Fruit fly (Drosophila melanogaster) whole organism, embryonic: ENCODE measurements around the gene CG15530.

Experiments
- ATbp ChIP-seq: fragments of 200-800 bp; sonication (Bioruptor generic); optimal IDR thresholded peaks from 2 replicates; lab custom pipeline; 2017; ENCODE audit warnings: missing biosample characterization, mild to moderate bottlenecking, missing genetic modification characterization, missing genetic modification reagents
- Abd-B ChIP-seq: fragments of 200-800 bp; sonication (Bioruptor generic); optimal IDR thresholded peaks from 2 replicates; lab custom pipeline; 2018; ENCODE audit warnings: missing biosample characterization, mild to moderate bottlenecking, missing genetic modification characterization, moderate library complexity
- Atf3 ChIP-seq: fragments of 200-800 bp; sonication (Bioruptor generic); optimal IDR thresholded peaks from 3 replicates; lab custom pipeline; 2016; ENCODE audit warnings: missing biosample characterization, missing genetic modification characterization
- CG10147 ChIP-seq: fragments of 200-800 bp; sonication (Bioruptor generic); optimal IDR thresholded peaks from 2 replicates; lab custom pipeline; 2019; ENCODE audit warnings: missing biosample characterization, mild to moderate bottlenecking, missing genetic modification characterization, moderate library complexity
- CG10431 ChIP-seq: fragments of 200-800 bp; sonication (Bioruptor generic); optimal IDR thresholded peaks from 3 replicates; lab custom pipeline; 2018; ENCODE audit warnings: missing biosample characterization, mild to moderate bottlenecking, missing genetic modification characterization
- CG11247 ChIP-seq: fragments of 200-800 bp; sonication (Bioruptor generic); IDR thresholded peaks from 2 replicates; pipeline ENCODE4 v1.3.6; 2022; ENCODE audit warnings: missing biosample characterization, missing genetic modification characterization
- CG1233 ChIP-seq: fragments of 200-800 bp; sonication (Bioruptor generic); optimal IDR thresholded peaks from 4 replicates; lab custom pipeline; 2018; ENCODE audit warnings: missing biosample characterization, mild to moderate bottlenecking, missing genetic modification characterization
- CG14441 ChIP-seq: fragments of 200-800 bp; sonication (Bioruptor generic); IDR thresholded peaks from 2 replicates; pipeline ENCODE4 v1.3.6; 2022; ENCODE audit warnings: missing biosample characterization, missing genetic modification characterization
- CG17186 ChIP-seq: fragments of 200-800 bp; sonication (Bioruptor generic); optimal IDR thresholded peaks from 3 replicates; lab custom pipeline; 2017; ENCODE audit warnings: missing biosample characterization, missing genetic modification reagents, missing genetic modification characterization
- CG17328 ChIP-seq: fragments of 200-800 bp; sonication (Bioruptor generic); IDR thresholded peaks from 2 replicates; pipeline ENCODE4 v1.3.6; 2022; ENCODE audit warnings: missing biosample characterization, missing genetic modification characterization
- CG18011 ChIP-seq: fragments of 200-800 bp; sonication (Bioruptor generic); optimal IDR thresholded peaks from 2 replicates; lab custom pipeline; 2017; ENCODE audit warnings: missing biosample characterization, missing genetic modification characterization, mild to moderate bottlenecking, moderate library complexity, missing genotype
- CG2199 ChIP-seq: fragments of 200-800 bp; sonication (Bioruptor generic); IDR thresholded peaks from 3 replicates; pipeline ENCODE4 v1.3.6; 2022; ENCODE audit warnings: missing biosample characterization, missing genetic modification characterization
- CG2875 ChIP-seq: fragments of 200-800 bp; sonication (Bioruptor generic); optimal IDR thresholded peaks from 2 replicates; lab custom pipeline; 2017; ENCODE audit warnings: missing biosample characterization, mild to moderate bottlenecking, missing genetic modification characterization, missing genetic modification reagents
- CG30403 ChIP-seq: fragments of 200-800 bp; sonication (Bioruptor generic); optimal IDR thresholded peaks from 3 replicates; lab custom pipeline; 2016; ENCODE audit warnings: missing biosample characterization, missing genetic modification characterization
- CG3838 ChIP-seq: fragments of 200-800 bp; sonication (Bioruptor generic); optimal IDR thresholded peaks from 3 replicates; lab custom pipeline; 2016; ENCODE audit warnings: missing biosample characterization, missing genetic modification characterization
- CG4282 ChIP-seq: fragments of 200-800 bp; sonication (Bioruptor generic); optimal IDR thresholded peaks from 2 replicates; lab custom pipeline; 2016; ENCODE audit warnings: missing biosample characterization, missing genetic modification characterization
- CG4404 ChIP-seq: fragments of 200-800 bp; sonication (Bioruptor generic); IDR thresholded peaks from 2 replicates; pipeline ENCODE4 v1.3.6; 2022; ENCODE audit warnings: missing biosample characterization, missing genetic modification characterization
- CG4730 ChIP-seq: fragments of 200-800 bp; sonication (Bioruptor generic); IDR thresholded peaks from 2 replicates; pipeline ENCODE4 v1.3.6; 2022; ENCODE audit warnings: missing biosample characterization, missing genetic modification characterization
- CG6765 ChIP-seq: fragments of 200-800 bp; sonication (Bioruptor generic); optimal IDR thresholded peaks from 3 replicates; lab custom pipeline; 2017; ENCODE audit warnings: missing biosample characterization, mild to moderate bottlenecking, missing genetic modification characterization
- CG6791 ChIP-seq: fragments of 200-800 bp; sonication (Bioruptor generic); IDR thresholded peaks from 3 replicates; pipeline ENCODE4 v1.3.6; 2022; ENCODE audit warnings: missing biosample characterization, missing genetic modification characterization; ENCODE audit not compliant: partially characterized antibody
- CG8089 ChIP-seq: fragments of 200-800 bp; sonication (Bioruptor generic); optimal IDR thresholded peaks from 3 replicates; lab custom pipeline; 2016; ENCODE audit warnings: missing biosample characterization, missing genetic modification characterization
- CG8944 ChIP-seq: fragments of 200-800 bp; sonication (Bioruptor generic); optimal IDR thresholded peaks from 3 replicates; lab custom pipeline; 2016; ENCODE audit warnings: missing biosample characterization, missing genetic modification characterization
- CG9797 ChIP-seq: fragments of 200-800 bp; sonication (Bioruptor generic); optimal IDR thresholded peaks from 3 replicates; lab custom pipeline; 2018; ENCODE audit warnings: missing biosample characterization, mild to moderate bottlenecking, missing genetic modification characterization
- D19A ChIP-seq: fragments of 200-800 bp; optimal IDR thresholded peaks from 3 replicates; lab custom pipeline; 2019; ENCODE audit warnings: missing biosample characterization, mild to moderate bottlenecking, missing genetic modification characterization, moderate library complexity
- Dip3 ChIP-seq: fragments of 200-800 bp; sonication (Bioruptor generic); optimal IDR thresholded peaks from 3 replicates; lab custom pipeline; 2016; ENCODE audit warnings: missing biosample characterization, missing genetic modification characterization
- HmgD ChIP-seq: fragments of 200-800 bp; sonication (Bioruptor generic); optimal IDR thresholded peaks from 3 replicates; lab custom pipeline; 2016; ENCODE audit warnings: missing biosample characterization, missing genetic modification characterization
- Kr ChIP-seq: fragments of 200-800 bp; sonication (Bioruptor generic); optimal IDR thresholded peaks from 2 replicates; lab custom pipeline; 2017; ENCODE audit warnings: missing biosample characterization, mild to moderate bottlenecking, missing genetic modification characterization
- Lim3 ChIP-seq: fragments of 200-800 bp; sonication (Bioruptor generic); IDR thresholded peaks from 2 replicates; pipeline ENCODE4 v1.3.6; 2022; ENCODE audit warnings: missing biosample characterization, missing genetic modification characterization
- Mad ChIP-seq: fragments of 200-800 bp; sonication (Bioruptor generic); optimal IDR thresholded peaks from 2 replicates; lab custom pipeline; 2016; ENCODE audit warnings: missing biosample characterization, missing genetic modification characterization
- Oli ChIP-seq: fragments of 200-800 bp; sonication (Bioruptor generic); optimal IDR thresholded peaks from 2 replicates; lab custom pipeline; 2018; ENCODE audit warnings: missing biosample characterization, mild to moderate bottlenecking, missing genetic modification characterization, moderate library complexity
- Ptx1 ChIP-seq: fragments of 200-800 bp; sonication (Bioruptor generic); IDR thresholded peaks from 2 replicates; pipeline ENCODE4 v1.3.6; 2022; ENCODE audit warnings: missing biosample characterization, missing genetic modification characterization
- Sry-β ChIP-seq: fragments of 200-800 bp; sonication (Bioruptor generic); optimal IDR thresholded peaks from 2 replicates; lab custom pipeline; 2018; ENCODE audit warnings: missing biosample characterization, mild to moderate bottlenecking, missing genetic modification characterization, moderate library complexity
- TFAM ChIP-seq: fragments of 200-800 bp; sonication (Bioruptor generic); optimal IDR thresholded peaks from 2 replicates; lab custom pipeline; 2017; ENCODE audit warnings: missing biosample characterization, missing genetic modification characterization, inconsistent platforms
- Xrp1 ChIP-seq: fragments of 200-800 bp; sonication (Bioruptor generic); IDR thresholded peaks from 2 replicates; pipeline ENCODE4 v1.3.6; 2022; ENCODE audit warnings: missing biosample characterization, missing genetic modification characterization
- bbx ChIP-seq: fragments of 200-800 bp; sonication (Bioruptor generic); IDR thresholded peaks from 2 replicates; pipeline ENCODE4 v1.3.6; 2022; ENCODE audit warnings: missing biosample characterization, missing genetic modification characterization; ENCODE audit not compliant: partially characterized antibody
- btn ChIP-seq: fragments of 200-800 bp; sonication (Bioruptor generic); optimal IDR thresholded peaks from 2 replicates; lab custom pipeline; 2016; ENCODE audit warnings: missing biosample characterization, missing genetic modification characterization
- ci ChIP-seq: fragments of 200-800 bp; sonication (Bioruptor generic); IDR thresholded peaks from 3 replicates; pipeline ENCODE4 v1.3.6; 2022; ENCODE audit warnings: missing biosample characterization, missing genetic modification characterization
- corto ChIP-seq: fragments of 200-800 bp; sonication (Bioruptor generic); optimal IDR thresholded peaks from 2 replicates; lab custom pipeline; 2016; ENCODE audit warnings: missing biosample characterization, mild to moderate bottlenecking, missing genetic modification characterization, moderate library complexity
- gfzf ChIP-seq: fragments of 200-800 bp; sonication (Bioruptor generic); optimal IDR thresholded peaks from 2 replicates; lab custom pipeline; 2016; ENCODE audit warnings: missing biosample characterization, mild to moderate bottlenecking, missing genetic modification characterization, moderate library complexity
- jigr1 ChIP-seq: fragments of 200-800 bp; sonication (Bioruptor generic); IDR thresholded peaks from 3 replicates; pipeline ENCODE4 v1.3.6; 2022; ENCODE audit warnings: missing biosample characterization, missing genetic modification characterization
- kah ChIP-seq: fragments of 200-800 bp; sonication (Bioruptor generic); optimal IDR thresholded peaks from 2 replicates; lab custom pipeline; 2018; ENCODE audit warnings: missing biosample characterization, mild to moderate bottlenecking, missing genetic modification characterization
- lab ChIP-seq: fragments of 200-800 bp; sonication (Bioruptor generic); optimal IDR thresholded peaks from 3 replicates; lab custom pipeline; 2017; ENCODE audit warnings: missing biosample characterization, missing genetic modification characterization, mild to moderate bottlenecking, moderate library complexity, missing genetic modification reagents
- lbe ChIP-seq: fragments of 200-800 bp; sonication (Bioruptor generic); optimal IDR thresholded peaks from 2 replicates; lab custom pipeline; 2016; ENCODE audit warnings: missing biosample characterization, mild to moderate bottlenecking, missing genetic modification characterization
- lilli ChIP-seq: fragments of 200-800 bp; sonication (Bioruptor generic); optimal IDR thresholded peaks from 3 replicates; lab custom pipeline; 2016; ENCODE audit warnings: missing biosample characterization, missing genetic modification characterization
- lola ChIP-seq, 3 experiments: fragments of >200 bp in 2 of 3; fragments of 200-800 bp in 1 of 3; sonication (Bioruptor generic) in 1 of 3; optimal IDR thresholded peaks; 2 replicates each; lab custom pipeline; 2017 to 2019; ENCODE audit warnings: missing biosample characterization in 3 of 3, missing genetic modification characterization in 3 of 3, mild to moderate bottlenecking in 1 of 3, moderate library complexity in 1 of 3
- mld ChIP-seq: fragments of 200-800 bp; sonication (Bioruptor generic); IDR thresholded peaks from 3 replicates; pipeline ENCODE4 v1.3.6; 2022; ENCODE audit warnings: missing biosample characterization, missing genetic modification characterization; ENCODE audit not compliant: partially characterized antibody
- run ChIP-seq: fragments of 200-800 bp; sonication (Bioruptor generic); optimal IDR thresholded peaks from 3 replicates; lab custom pipeline; 2018; ENCODE audit warnings: missing biosample characterization, mild to moderate bottlenecking, missing genetic modification characterization
- sens-2 ChIP-seq: fragments of 200-800 bp; sonication (Bioruptor generic); IDR thresholded peaks from 2 replicates; pipeline ENCODE4 v1.3.6; 2022; ENCODE audit warnings: missing biosample characterization, missing genetic modification characterization
- slbo ChIP-seq: fragments of 200-800 bp; sonication (Bioruptor generic); IDR thresholded peaks from 2 replicates; pipeline ENCODE4 v1.3.6; 2022; ENCODE audit warnings: missing biosample characterization, missing genetic modification characterization
- slp2 ChIP-seq: fragments of 200-800 bp; sonication (Bioruptor generic); optimal IDR thresholded peaks from 2 replicates; lab custom pipeline; 2016; ENCODE audit warnings: missing biosample characterization, missing genetic modification characterization
- trem ChIP-seq: fragments of 200-800 bp; optimal IDR thresholded peaks from 3 replicates; lab custom pipeline; 2019; ENCODE audit warnings: missing biosample characterization, mild to moderate bottlenecking, missing genetic modification characterization, moderate library complexity
- z ChIP-seq: fragments of 200-800 bp; sonication (Bioruptor generic); IDR thresholded peaks from 3 replicates; pipeline ENCODE4 v1.3.6; 2022; ENCODE audit warnings: missing biosample characterization, missing genetic modification characterization

The CG15530 gene

DNA sequence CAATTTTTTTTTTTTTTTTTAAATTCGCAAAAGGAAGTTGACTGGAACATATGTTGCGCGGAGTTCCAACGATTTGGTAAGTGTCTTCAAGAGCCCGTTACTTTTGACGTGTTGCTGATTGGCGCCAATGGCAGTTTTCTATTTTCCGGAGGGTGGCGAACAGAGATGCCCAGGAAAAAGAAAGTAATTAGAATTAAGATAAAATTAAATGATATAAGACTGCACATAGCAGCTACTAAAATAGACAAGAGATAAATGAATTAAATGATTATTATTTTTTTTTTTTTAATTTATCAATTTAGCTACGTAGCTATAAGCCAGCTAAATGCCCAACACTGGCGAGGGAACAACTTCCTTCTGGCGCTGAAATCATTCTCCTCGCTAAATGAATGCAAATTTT, 44.6 kb downstream of the CG15530 start (continued):
- TF ChIP-seq lola (GFP tag; optimal IDR thresholded peaks at IDR 0.05; lab: Kevin White, UChicago) (peak in 1 of 3 experiments; percentile 34), bbx (GFP tag; lab: Robert Waterston, UW) (no peak), CG18011 (GFP tag; lab: Kevin White, UChicago) (no peak), CG30403 (GFP tag; lab: Kevin White, UChicago) (no peak), trem (tag; lab: Kevin White, UChicago) (peak; percentile 16), CG10147 (no peak), CG10431 (GFP tag; lab: Kevin White, UChicago) (no peak), ci (GFP tag; lab: Robert Waterston, UW) (peak; percentile 60; the same call in 1 of the 3 replicates), CG4404 (GFP tag; lab: Robert Waterston, UW) (peak; percentile 41; the same call in 1 of the 2 replicates), CG17186 (GFP tag; lab: Kevin White, UChicago) (no peak), CG17328 (peak; percentile 52; the same call in 1 of the 2 replicates), Kr (GFP tag; lab: Kevin White, UChicago) (no peak), ATbp (GFP tag; lab: Kevin White, UChicago) (no peak), z (GFP tag; lab: Robert Waterston, UW) (no peak), slp2 (no peak), D19A (no peak), CG6791 (GFP tag; lab: Robert Waterston, UW) (no peak), lbe (GFP tag; lab: Kevin White, UChicago) (no peak), HmgD (no peak), CG8944 (GFP tag; lab: Kevin White, UChicago) (no peak), CG4282 (GFP tag; lab: Kevin White, UChicago) (no peak), lilli (GFP tag; lab: Kevin White, UChicago) (no peak), CG3838 (GFP tag; lab: Kevin White, UChicago) (no peak), CG4730 (no peak), Oli (peak; percentile 28), Abd-B (GFP tag; lab: Kevin White, UChicago) (no peak), CG1233 (GFP tag; lab: Kevin White, UChicago) (no peak), CG9797 (GFP tag; lab: Kevin White, UChicago) (no peak), CG14441 (no peak), sens-2 (GFP tag; lab: Robert Waterston, UW) (peak; percentile 65), CG2875 (GFP tag; lab: Kevin White, UChicago) (no peak), Atf3 (no peak), Ptx1 (GFP tag; lab: Robert Waterston, UW) (no peak), corto (GFP tag; lab: Kevin White, UChicago) (no peak), Lim3 (GFP tag; lab: Robert Waterston, UW) (no peak), gfzf (GFP tag; lab: Kevin White, UChicago) (no peak), Dip3 (GFP tag; lab: Kevin White, UChicago) (no peak), CG6765 (GFP tag; lab: Kevin White, UChicago) (no peak), kah (GFP tag; lab: Kevin White, UChicago) (no peak), TFAM (GFP tag; lab: Kevin White, UChicago) (no peak), run (no peak), btn (GFP tag; lab: Kevin White, UChicago) (no peak), Mad (GFP tag; lab: Kevin White, UChicago) (no peak), CG11247 (no peak), jigr1 (GFP tag; lab: Robert Waterston, UW) (no peak), mld (GFP tag; lab: Robert Waterston, UW) (no peak), CG2199 (GFP tag; lab: Robert Waterston, UW) (no peak), Xrp1 (peak; percentile 77), lab (GFP tag; lab: Kevin White, UChicago) (no peak), Sry-β (GFP tag; lab: Kevin White, UChicago) (peak; percentile 73), CG8089 (GFP tag; lab: Kevin White, UChicago) (no peak), slbo (GFP tag; lab: Robert Waterston, UW) (peak; percentile 25; the same call in 1 of the 2 replicates)
